Fruit fly (Drosophila melanogaster): ENCODE measurements around the gene CG43774.

The CG43774 gene

dm6 chr2L:4030236-4030943 is 21.9 kb downstream of the CG43774 start (continued):
- TF ChIP-seq twi (tag; optimal IDR thresholded peaks at IDR 0.05) (peak; percentile 75), ewg (GFP tag; optimal IDR thresholded peaks at IDR 0.05) (peak; percentile 80), hkb (optimal IDR thresholded peaks at IDR 0.05) (no peak), hkb (GFP tag; IDR thresholded peaks at IDR 0.05) (peak; percentile 83), ind (GFP tag; optimal IDR thresholded peaks at IDR 0.05) (peak; percentile 77), Sin3A (optimal IDR thresholded peaks at IDR 0.05) (no peak), HmgD (GFP tag; optimal IDR thresholded peaks at IDR 0.05) (peak; percentile 52), Poxn (GFP tag; IDR thresholded peaks at IDR 0.05) (0 out of 2 replicates have a peak, but pooled peaks have one; percentile 13), Dip3 (GFP tag; optimal IDR thresholded peaks at IDR 0.05) (peak; percentile 61), CG4707 (GFP tag; optimal IDR thresholded peaks at IDR 0.05) (peak; percentile 77), Max (GFP tag; optimal IDR thresholded peaks at IDR 0.05) (peak; percentile 67), Gug (GFP tag; IDR thresholded peaks at IDR 0.05) (peak; percentile 82), gce (GFP tag; IDR thresholded peaks at IDR 0.05) (peak; percentile 91), al (GFP tag; IDR thresholded peaks at IDR 0.05) (peak; percentile 71), ranshi (GFP tag; IDR thresholded peaks at IDR 0.05) (peak; percentile 88), ftz-f1 (GFP tag; optimal IDR thresholded peaks at IDR 0.05) (no peak), CG2889 (GFP tag; IDR thresholded peaks at IDR 0.05) (peak; percentile 41; the same call in 1 of the 3 replicates), Atf3 (GFP tag; optimal IDR thresholded peaks at IDR 0.05) (peak; percentile 71), CG8388 (GFP tag; optimal IDR thresholded peaks at IDR 0.05) (peak; percentile 84), crp (GFP tag; optimal IDR thresholded peaks at IDR 0.05) (peak in 1 of 2 experiments; percentile 34), CG12942 (GFP tag; optimal IDR thresholded peaks at IDR 0.05) (peak; percentile 75), CG4424 (GFP tag; optimal IDR thresholded peaks at IDR 0.05) (peak; percentile 84), ERR (GFP tag; optimal IDR thresholded peaks at IDR 0.05) (peak; percentile 57), D (optimal IDR thresholded peaks at IDR 0.05) (no peak), D (GFP tag; optimal IDR thresholded peaks at IDR 0.05) (peak; percentile 83), CG9215 (GFP tag; IDR thresholded peaks at IDR 0.05) (no peak; the same call in 1 of the 2 replicates), stc (GFP tag; IDR thresholded peaks at IDR 0.05) (peak; percentile 88), CG30431 (GFP tag; optimal IDR thresholded peaks at IDR 0.05) (peak; percentile 80), CG18262 (tag; optimal IDR thresholded peaks at IDR 0.05) (peak; percentile 92), fd64A (GFP tag; optimal IDR thresholded peaks at IDR 0.05) (peak; percentile 66), Doc3 (GFP tag; IDR thresholded peaks at IDR 0.05; ENCODE audit: partially characterized antibody) (0 out of 3 replicates have a peak, but pooled peaks have one; percentile 21), crc (GFP tag; optimal IDR thresholded peaks at IDR 0.05) (peak; percentile 72), trh (GFP tag; optimal IDR thresholded peaks at IDR 0.05) (peak; percentile 24), cato (GFP tag; optimal IDR thresholded peaks at IDR 0.05; ENCODE audit: borderline replicate concordance) (peak; percentile 78), CG3065 (GFP tag; optimal IDR thresholded peaks at IDR 0.05) (peak; percentile 27), CG17361 (GFP tag; IDR thresholded peaks at IDR 0.05) (peak; percentile 91), bab2 (GFP tag; optimal IDR thresholded peaks at IDR 0.05) (peak; percentile 83), CG6813 (GFP tag; optimal IDR thresholded peaks at IDR 0.05) (peak; percentile 76), TFAM (GFP tag; optimal IDR thresholded peaks at IDR 0.05) (peak; percentile 54), hbn (GFP tag; IDR thresholded peaks at IDR 0.05; ENCODE audit: partially characterized antibody) (no peak), vnd (GFP tag; IDR thresholded peaks at IDR 0.05; ENCODE audit: partially characterized antibody) (peak; percentile 85), CG1647 (GFP tag; optimal IDR thresholded peaks at IDR 0.05) (peak; percentile 77), btn (GFP tag; optimal IDR thresholded peaks at IDR 0.05) (peak; percentile 62), exex (tag; optimal IDR thresholded peaks at IDR 0.05) (no peak), grn (GFP tag; optimal IDR thresholded peaks at IDR 0.05) (no peak), slou (GFP tag; optimal IDR thresholded peaks at IDR 0.05) (peak; percentile 41), esg (GFP tag; conservative IDR thresholded peaks at IDR 0.05) (peak; percentile 84), tio (GFP tag; optimal IDR thresholded peaks at IDR 0.05) (peak; percentile 77), CG3726 (GFP tag; IDR thresholded peaks at IDR 0.05) (no peak), p53 (GFP tag; optimal IDR thresholded peaks at IDR 0.05) (peak; percentile 24), luna (GFP tag; optimal IDR thresholded peaks at IDR 0.05) (no peak)
